Worm (Caenorhabditis elegans): Measurements from ENCODE around the gene F36G3.1.

DNA sequence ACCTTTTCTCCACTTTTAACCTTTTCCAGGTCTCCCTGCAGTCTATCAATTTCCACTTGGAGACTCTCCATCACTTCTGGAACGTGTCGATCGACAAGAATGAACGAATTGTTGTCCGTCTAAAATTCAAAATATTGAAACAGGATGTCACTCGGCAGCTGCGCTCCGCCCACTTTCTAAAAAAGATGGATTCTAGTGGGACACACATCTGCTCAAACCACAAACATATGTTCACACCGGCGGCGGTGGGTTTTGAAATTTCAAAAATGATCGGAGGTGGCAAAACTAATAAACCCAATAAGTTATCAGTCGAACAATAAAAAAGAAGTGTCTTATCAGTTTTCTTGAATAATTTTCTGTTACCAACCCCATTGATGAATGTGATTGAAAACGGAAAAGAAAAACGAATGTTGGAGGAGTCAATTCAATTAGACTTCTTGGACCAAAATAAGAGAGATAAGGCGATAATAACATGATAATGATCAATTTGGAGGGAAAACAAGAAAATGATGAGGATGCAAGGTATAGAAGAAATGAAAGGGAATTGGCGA lies 6.5 kb downstream of the F36G3.1 start:
- no peak for TF ChIP-seq W03F9.2 (tag; optimal IDR thresholded peaks at IDR 0.05)
- TF ChIP-seq dao-5 (tag; optimal IDR thresholded peaks at IDR 0.05): no peak

All from whole organism, L4/young adult.